Worm (Caenorhabditis elegans) whole organism, early embryonic: Measurements from ENCODE around the gene F44A6.3.

Source experiments
- flt-1 ChIP-seq: fragments of 200-800 bp; sonication (Bioruptor generic); IDR thresholded peaks from 2 replicates; pipeline ENCODE4 v1.3.6; 2022; ENCODE audit warnings: missing genetic modification characterization, missing compliant biosample characterization
- tbx-37 ChIP-seq: fragments of 200-800 bp; sonication (Bioruptor generic); conservative IDR thresholded peaks from 2 replicates; pipeline ENCODE4 v1.3.6; 2022; ENCODE audit warnings: missing genetic modification reagents, missing genetic modification characterization, missing compliant biosample characterization

DNA sequence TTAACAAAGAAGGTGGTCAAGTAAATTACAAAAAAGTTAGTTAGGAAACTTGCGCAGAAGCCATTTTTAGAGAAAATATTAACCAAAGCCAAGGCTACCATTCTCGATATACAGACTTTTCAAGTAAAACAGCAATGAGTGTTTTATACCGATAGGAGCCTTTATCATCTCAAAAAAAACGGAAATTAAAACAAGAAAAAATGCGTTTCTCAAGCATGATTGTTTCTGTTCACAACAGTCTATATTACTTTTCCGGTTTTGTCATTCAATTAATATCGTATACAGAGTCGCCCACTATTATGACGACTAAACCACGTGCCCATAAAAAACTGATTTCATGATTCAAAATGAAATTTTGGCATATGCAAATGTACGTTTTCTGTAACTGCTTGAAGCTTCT, 28.4 kb downstream of the F44A6.3 start, which contains the start of gene str-74:
- TF ChIP-seq flt-1 (GFP tag; lab: Robert Waterston, UW) = no peak
- no peak for TF ChIP-seq tbx-37
